Fruit fly (Drosophila melanogaster): ENCODE measurements around the gene CG15386.

The CG15386 gene

dm6 chr2L:2222377-2222776 lies 5.3 kb upstream of the CG15386 start:
- no peak for TF ChIP-seq CG14711 (tag; optimal IDR thresholded peaks at IDR 0.05)
- TF ChIP-seq Crg-1 (GFP tag; optimal IDR thresholded peaks at IDR 0.05): no peak
- no peak for TF ChIP-seq CG7101 (tag; optimal IDR thresholded peaks at IDR 0.05)
- no peak for TF ChIP-seq Mnt (GFP tag; optimal IDR thresholded peaks at IDR 0.05)
- TF ChIP-seq Hr96 (GFP tag; optimal IDR thresholded peaks at IDR 0.05): no peak
- no peak for TF ChIP-seq CG12768 (GFP tag; optimal IDR thresholded peaks at IDR 0.05)
- no peak for TF ChIP-seq CG5204 (GFP tag; optimal IDR thresholded peaks at IDR 0.05)
- no peak for TF ChIP-seq CG1620 (GFP tag; optimal IDR thresholded peaks at IDR 0.05)
- no peak for TF ChIP-seq CG7045 (GFP tag; optimal IDR thresholded peaks at IDR 0.05)
- no peak for TF ChIP-seq CG33017 (tag; optimal IDR thresholded peaks at IDR 0.05)
- no peak for TF ChIP-seq toe (GFP tag; optimal IDR thresholded peaks at IDR 0.05)
- TF ChIP-seq kay (GFP tag; ENCODE audit: borderline replicate concordance): peak; percentile 56
- peak; percentile 5 for TF ChIP-seq bab1 (GFP tag; optimal IDR thresholded peaks at IDR 0.05)
- TF ChIP-seq pad (GFP tag; optimal IDR thresholded peaks at IDR 0.05): no peak
- no peak for TF ChIP-seq CG11617 (GFP tag; optimal IDR thresholded peaks at IDR 0.05)

- TF ChIP-seq bab1 (GFP tag; optimal IDR thresholded peaks at IDR 0.05) (peak; percentile 99), Mnt (GFP tag; optimal IDR thresholded peaks at IDR 0.05) (peak; percentile 98), Crg-1 (GFP tag; optimal IDR thresholded peaks at IDR 0.05) (peak; percentile 99), pad (GFP tag; optimal IDR thresholded peaks at IDR 0.05) (peak; percentile 96), CG12768 (GFP tag; optimal IDR thresholded peaks at IDR 0.05) (peak; percentile 99), CG5204 (GFP tag; optimal IDR thresholded peaks at IDR 0.05) (peak; percentile 99), Clk (GFP tag; optimal IDR thresholded peaks at IDR 0.05) (peak; percentile 96), cic (GFP tag; optimal IDR thresholded peaks at IDR 0.05) (peak; percentile 99), kay (GFP tag; ENCODE audit: borderline replicate concordance) (peak; percentile 96), Hr96 (GFP tag; optimal IDR thresholded peaks at IDR 0.05) (peak; percentile 96), CG33017 (tag; optimal IDR thresholded peaks at IDR 0.05) (peak; percentile 100), cnc (optimal IDR thresholded peaks at IDR 0.05) (no peak), CG11617 (GFP tag; optimal IDR thresholded peaks at IDR 0.05) (peak; percentile 99), ovo (GFP tag; optimal IDR thresholded peaks at IDR 0.05) (peak; percentile 98), CG14711 (tag; optimal IDR thresholded peaks at IDR 0.05) (peak; percentile 96), toe (GFP tag; optimal IDR thresholded peaks at IDR 0.05) (peak; percentile 97), CG7045 (GFP tag; optimal IDR thresholded peaks at IDR 0.05) (peak; percentile 99), CG1620 (GFP tag; optimal IDR thresholded peaks at IDR 0.05) (peak; percentile 98), tj (GFP tag; optimal IDR thresholded peaks at IDR 0.05) (peak; percentile 95), CG7101 (tag; optimal IDR thresholded peaks at IDR 0.05) (peak; percentile 99)
Measured at dm6 chr2L:2221649-2222150, 4.7 kb upstream of the CG15386 start.

dm6 chr2L:2220573-2221332 lies 3.7 kb upstream of the CG15386 start, which contains the start of gene papi:
papi (plus strand) TSS chr2L:2220748.
- TF ChIP-seq kay (GFP tag; ENCODE audit: borderline replicate concordance) (no peak), CG7045 (GFP tag; optimal IDR thresholded peaks at IDR 0.05) (no peak), ovo (GFP tag; optimal IDR thresholded peaks at IDR 0.05) (peak; percentile 70), CG33017 (tag; optimal IDR thresholded peaks at IDR 0.05) (peak; percentile 28), CG7101 (tag; optimal IDR thresholded peaks at IDR 0.05) (peak; percentile 47), cic (GFP tag; optimal IDR thresholded peaks at IDR 0.05) (peak; percentile 34), Mnt (GFP tag; optimal IDR thresholded peaks at IDR 0.05) (peak; percentile 99), CG1620 (GFP tag; optimal IDR thresholded peaks at IDR 0.05) (no peak), tj (GFP tag; optimal IDR thresholded peaks at IDR 0.05) (no peak), cnc (optimal IDR thresholded peaks at IDR 0.05) (no peak)

dm6 chr2L:2216065-2216464 lies 981 bp downstream of the CG15386 start, which contains the start of gene daed:
daed (minus strand) TSS chr2L:2216311.
- TF ChIP-seq cnc (optimal IDR thresholded peaks at IDR 0.05) (no peak), CG33017 (tag; optimal IDR thresholded peaks at IDR 0.05) (peak; percentile 70), cic (GFP tag; optimal IDR thresholded peaks at IDR 0.05) (peak; percentile 34), Crg-1 (GFP tag; optimal IDR thresholded peaks at IDR 0.05) (peak; percentile 18), CG7101 (tag; optimal IDR thresholded peaks at IDR 0.05) (peak; percentile 64), bab1 (GFP tag; optimal IDR thresholded peaks at IDR 0.05) (peak; percentile 9), CG12768 (GFP tag; optimal IDR thresholded peaks at IDR 0.05) (peak; percentile 23), pad (GFP tag; optimal IDR thresholded peaks at IDR 0.05) (peak; percentile 28), CG1620 (GFP tag; optimal IDR thresholded peaks at IDR 0.05) (no peak), Mnt (GFP tag; optimal IDR thresholded peaks at IDR 0.05) (peak; percentile 16), toe (GFP tag; optimal IDR thresholded peaks at IDR 0.05) (no peak)

dm6 chr2L:2214004-2214403 lies 3.0 kb downstream of the CG15386 start, which contains the start of the genes Uch and CG34174:
Uch (minus strand) TSS chr2L:2214211.
CG34174 (plus strand) TSS chr2L:2214266.
- TF ChIP-seq CG7101 (tag; optimal IDR thresholded peaks at IDR 0.05): peak; percentile 62
- peak; percentile 51 for TF ChIP-seq CG11617 (GFP tag; optimal IDR thresholded peaks at IDR 0.05)
- no peak for TF ChIP-seq kay (GFP tag; ENCODE audit: borderline replicate concordance)
- TF ChIP-seq CG1620 (GFP tag; optimal IDR thresholded peaks at IDR 0.05): peak; percentile 42
- TF ChIP-seq toe (GFP tag; optimal IDR thresholded peaks at IDR 0.05): no peak
- TF ChIP-seq pad (GFP tag; optimal IDR thresholded peaks at IDR 0.05): peak; percentile 64
- no peak for TF ChIP-seq Clk (GFP tag; optimal IDR thresholded peaks at IDR 0.05)
- no peak for TF ChIP-seq CG5204 (GFP tag; optimal IDR thresholded peaks at IDR 0.05)
- peak; percentile 25 for TF ChIP-seq ovo (GFP tag; optimal IDR thresholded peaks at IDR 0.05)
- no peak for TF ChIP-seq cnc (optimal IDR thresholded peaks at IDR 0.05)
- TF ChIP-seq Hr96 (GFP tag; optimal IDR thresholded peaks at IDR 0.05): no peak
- peak; percentile 24 for TF ChIP-seq CG12768 (GFP tag; optimal IDR thresholded peaks at IDR 0.05)
- peak; percentile 49 for TF ChIP-seq cic (GFP tag; optimal IDR thresholded peaks at IDR 0.05)
- peak; percentile 11 for TF ChIP-seq CG7045 (GFP tag; optimal IDR thresholded peaks at IDR 0.05)
- no peak for TF ChIP-seq CG33017 (tag; optimal IDR thresholded peaks at IDR 0.05)
- TF ChIP-seq Mnt (GFP tag; optimal IDR thresholded peaks at IDR 0.05): peak; percentile 54
- no peak for TF ChIP-seq tj (GFP tag; optimal IDR thresholded peaks at IDR 0.05)
- TF ChIP-seq bab1 (GFP tag; optimal IDR thresholded peaks at IDR 0.05): peak; percentile 87
- TF ChIP-seq Crg-1 (GFP tag; optimal IDR thresholded peaks at IDR 0.05): peak; percentile 78
- TF ChIP-seq CG14711 (tag; optimal IDR thresholded peaks at IDR 0.05): peak; percentile 7
